Worm (Caenorhabditis elegans): ENCODE data around the gene Y82E9BL.18.
"Not testable (repeated sequence)": the region's sequence is repeated elsewhere in the genome, so short reads cannot be mapped to it uniquely, and the experiment has no call there.

Y82E9BL.18 gene

DNA sequence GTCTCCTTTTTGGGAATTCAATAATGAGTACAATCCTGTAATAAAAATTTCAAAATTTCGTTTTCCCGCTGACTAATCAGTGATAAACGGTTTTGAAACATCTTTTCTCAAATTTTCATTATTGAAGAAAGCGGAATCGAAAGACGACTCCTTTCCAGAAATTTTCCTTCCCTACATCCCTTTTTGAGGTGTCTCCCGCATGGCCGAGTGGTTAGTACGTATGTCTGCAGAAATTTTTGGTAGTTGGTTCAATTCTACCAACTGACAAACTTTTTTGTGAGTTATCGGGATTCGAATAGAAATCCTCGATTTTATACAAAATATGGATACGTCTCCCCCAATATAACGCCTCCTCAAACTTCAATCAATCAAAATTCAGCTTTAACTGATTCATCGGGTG lies 27.9 kb downstream of the Y82E9BL.18 start:
- no peak for TF ChIP-seq vab-7 (GFP tag; IDR thresholded peaks at IDR 0.05)
- no peak for TF ChIP-seq unc-130 (GFP tag; optimal IDR thresholded peaks at IDR 0.05)
- TF ChIP-seq aha-1 (tag): no peak
- TF ChIP-seq lim-7 (GFP tag; IDR thresholded peaks at IDR 0.05): 0 out of 2 replicates have a peak, but pooled peaks have one; percentile 59

DNA sequence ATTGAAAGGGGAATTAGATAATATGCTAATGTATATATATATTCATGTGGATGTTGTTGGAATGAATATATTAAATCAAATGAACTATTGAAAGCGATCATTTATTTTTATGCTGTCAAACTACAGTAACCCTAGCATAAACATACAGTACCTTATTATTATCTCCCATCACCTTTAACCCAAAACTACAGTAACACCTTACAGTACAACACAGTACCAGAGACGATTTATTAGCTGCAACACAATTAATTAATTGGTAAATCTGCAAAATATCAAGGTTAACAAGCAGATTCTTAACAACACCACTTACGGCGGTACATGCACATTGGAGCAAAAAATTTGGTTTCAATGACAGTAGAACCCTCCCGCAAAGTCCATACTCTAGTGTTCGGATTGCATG lies 28.7 kb downstream of the Y82E9BL.18 start, which contains the start of gene Y82E9BL.1:
Y82E9BL.1 (minus strand) TSS at position 101 of the 400 bp plus-strand sequence.
- no peak for TF ChIP-seq hmg-1.1 (GFP tag; IDR thresholded peaks at IDR 0.05)
- no peak for TF ChIP-seq lir-3 (tag; optimal IDR thresholded peaks at IDR 0.05)
- TF ChIP-seq ama-1 (optimal IDR thresholded peaks at IDR 0.05): no peak

DNA sequence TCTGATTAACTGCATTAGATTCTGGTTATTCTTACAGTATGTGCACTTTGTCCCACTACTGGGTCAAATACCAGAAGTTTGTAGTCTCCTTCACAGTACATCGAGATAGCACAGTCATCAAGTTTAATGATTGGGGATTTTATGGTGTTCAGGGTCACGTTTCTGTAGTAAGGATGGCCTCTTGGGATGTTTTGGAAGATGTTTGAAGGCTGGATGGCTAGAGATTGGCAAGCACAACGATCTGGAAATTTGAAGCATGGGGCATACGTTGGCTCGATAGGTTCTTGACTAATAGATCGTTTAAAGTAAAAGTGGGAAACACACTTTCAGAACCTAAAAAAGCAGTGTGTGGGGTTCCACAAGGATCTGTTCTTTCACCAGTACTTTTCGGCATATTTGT lies 31.4 kb downstream of the Y82E9BL.18 start, which contains the start of gene Y82E9BR.8:
Y82E9BR.8 (minus strand) TSS at position 101 of the 400 bp plus-strand sequence.
- TF ChIP-seq F26F4.8 (GFP tag; conservative IDR thresholded peaks at IDR 0.05); pha-4 (GFP tag; IDR thresholded peaks at IDR 0.05); pha-4 (tag; optimal IDR thresholded peaks at IDR 0.05); zfp-3 (GFP tag; conservative IDR thresholded peaks at IDR 0.05): not testable (repeated sequence)

DNA sequence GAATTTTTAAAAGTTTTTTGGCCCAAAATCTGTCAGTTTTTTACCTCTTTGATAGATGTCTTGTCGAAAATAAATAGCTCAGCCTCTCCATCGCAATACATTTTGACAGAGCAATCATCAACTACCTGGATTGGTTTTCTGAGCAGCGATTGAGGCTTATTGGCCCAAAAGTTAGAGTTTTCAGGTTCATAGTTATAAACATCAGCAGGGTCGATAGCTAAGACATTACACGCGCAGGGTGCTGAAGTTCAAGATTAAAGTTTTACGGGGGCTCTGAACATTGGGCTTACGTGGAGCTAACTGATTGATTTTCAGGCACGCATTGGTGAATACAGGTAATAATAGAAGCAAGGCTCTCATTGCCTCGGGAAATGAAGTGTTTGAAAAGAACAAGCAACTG lies 33.1 kb downstream of the Y82E9BL.18 start, which contains the start of gene Y82E9BR.9:
Y82E9BR.9 (minus strand) TSS at position 101 of the 400 bp plus-strand sequence.
- no peak for TF ChIP-seq unc-62 (GFP tag; optimal IDR thresholded peaks at IDR 0.05 in 1 of 2)
- no peak for TF ChIP-seq unc-62 (tag; optimal IDR thresholded peaks at IDR 0.05)
- no peak for TF ChIP-seq Y48G9A.11 (GFP tag; IDR thresholded peaks at IDR 0.05)
- no peak for TF ChIP-seq duxl-1 (tag; optimal IDR thresholded peaks at IDR 0.05; ENCODE audit: poor library complexity)
- no peak for TF ChIP-seq nhr-42 (GFP tag; IDR thresholded peaks at IDR 0.05)
- TF ChIP-seq madf-5 (GFP tag; IDR thresholded peaks at IDR 0.05): no peak

DNA sequence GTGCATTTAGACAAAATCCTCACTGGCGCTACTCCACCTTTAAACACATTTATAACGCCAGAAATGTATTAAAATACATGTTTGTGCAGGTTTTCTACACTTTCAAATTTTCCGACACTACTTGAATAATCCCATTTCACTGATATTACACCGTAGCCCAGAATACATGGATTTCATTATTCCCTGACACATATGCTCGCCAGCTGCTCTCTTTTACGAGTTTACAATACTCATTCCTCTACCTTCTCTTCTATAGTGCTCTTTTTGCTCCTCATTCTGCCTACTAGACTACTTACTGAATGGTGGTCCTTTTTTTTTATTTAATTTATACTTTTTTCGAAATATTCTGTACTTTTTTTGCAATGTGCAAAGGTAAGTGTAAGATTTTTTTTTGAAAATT lies 46.0 kb downstream of the Y82E9BL.18 start:
- TF ChIP-seq hif-1 (tag; optimal IDR thresholded peaks at IDR 0.05) (no peak), F10B5.3 (tag; optimal IDR thresholded peaks at IDR 0.05) (no peak), vab-7 (GFP tag; IDR thresholded peaks at IDR 0.05) (no peak), sdz-12 (GFP tag; optimal IDR thresholded peaks at IDR 0.05) (no peak), lin-38 (GFP tag; IDR thresholded peaks at IDR 0.05) (no peak), php-3 (GFP tag; IDR thresholded peaks at IDR 0.05) (no peak), T26A8.4 (GFP tag; IDR thresholded peaks at IDR 0.05) (no peak), gei-8 (GFP tag; optimal IDR thresholded peaks at IDR 0.05) (no peak), mxl-3 (GFP tag; optimal IDR thresholded peaks at IDR 0.05) (no peak)

DNA sequence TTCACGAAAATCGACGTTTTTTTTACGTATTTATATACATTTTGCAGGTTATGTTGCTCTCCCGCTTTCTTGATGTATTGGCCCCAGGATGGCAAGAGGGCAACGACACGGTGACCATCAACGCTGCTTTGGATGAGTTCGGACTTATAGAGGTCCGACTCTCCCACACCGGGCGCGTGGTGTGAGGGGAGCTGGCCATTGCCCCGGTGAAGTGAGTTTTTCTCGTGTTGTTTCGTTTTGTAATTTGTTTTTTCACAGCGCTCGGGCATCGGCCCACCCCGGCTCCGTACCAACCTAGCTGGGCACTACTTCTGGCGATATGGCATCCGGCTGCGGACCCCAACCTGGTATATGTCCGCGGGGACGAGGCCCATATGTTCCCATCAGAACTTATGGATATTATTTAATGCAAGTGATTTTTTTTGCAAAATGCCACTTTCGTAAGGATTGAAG lies 47.8 kb downstream of the Y82E9BL.18 start, which contains the start of gene Y82E9BR.20:
Y82E9BR.20 (plus strand) TSS at position 51 of the 453 bp plus-strand sequence.
- peak in 1 of 2 experiments; percentile 90 for TF ChIP-seq unc-62 (GFP tag; optimal IDR thresholded peaks at IDR 0.05 in 1 of 2)
- TF ChIP-seq unc-62 (tag; optimal IDR thresholded peaks at IDR 0.05): no peak
- TF ChIP-seq snpc-4 (tag; optimal IDR thresholded peaks at IDR 0.05): no peak

DNA sequence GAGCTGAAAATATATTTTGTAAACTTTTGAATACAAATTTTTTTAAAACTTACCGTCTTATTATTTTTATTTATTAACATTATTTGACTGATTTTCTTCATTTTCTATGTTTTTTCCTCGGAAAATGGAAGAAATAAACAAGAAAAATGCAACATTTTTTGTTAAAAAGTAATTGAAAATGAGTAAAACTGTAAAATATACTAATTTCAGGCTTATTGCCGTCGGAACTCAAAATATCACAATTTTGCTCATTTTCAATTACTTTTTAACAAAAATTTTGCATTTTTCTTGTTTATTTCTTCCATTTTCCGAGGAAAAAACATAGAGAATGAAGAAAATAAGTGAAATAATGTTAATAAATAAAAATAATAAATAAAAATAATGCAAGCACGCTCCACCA lies 48.9 kb downstream of the Y82E9BL.18 start, which contains the start of gene Y82E9BR.10:
Y82E9BR.10 (minus strand) TSS at position 101 of the 400 bp plus-strand sequence.
- not testable (repeated sequence) for TF ChIP-seq R02D3.7, ztf-11, aly-2 (tag; optimal IDR thresholded peaks at IDR 0.05)

Measured in whole organism, L4 larva.